ENCODE assay signal across 2 worm cellular contexts in the genomic region with DNA sequence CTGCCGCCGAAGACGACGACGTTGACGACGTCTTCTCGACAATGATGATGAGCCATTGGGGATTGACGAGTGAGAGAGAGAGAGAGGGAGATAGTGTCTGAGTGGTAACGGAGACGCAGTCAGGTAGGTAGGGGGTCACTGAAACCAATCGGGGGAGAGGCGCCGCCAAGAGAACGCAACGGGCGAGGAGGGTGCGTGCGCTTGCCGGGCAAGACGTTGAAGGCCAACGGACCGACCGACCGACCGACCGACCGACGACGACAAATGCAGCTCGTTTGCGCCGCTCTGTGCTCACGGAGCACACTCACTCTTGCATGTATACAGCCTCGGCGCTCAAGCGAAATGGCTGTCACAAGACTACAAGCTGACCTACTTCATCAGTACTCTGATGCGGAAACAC.
TF ChIP-seq lines count a peak whose summit lies in the region.

No protein-coding gene starts in this region.

TF ChIP-seq in whole organism, L4 larva, 104 proteins besides CTCF, POLR2A, EP300 and RAD21 (continued from another document):
- no peak for TF ChIP-seq lir-3 (tag; optimal IDR thresholded peaks at IDR 0.05; lab: Kevin White, UChicago)
- TF ChIP-seq spr-3 (GFP tag; optimal IDR thresholded peaks at IDR 0.05; lab: Kevin White, UChicago): no peak
- TF ChIP-seq F37D6.2 (tag; optimal IDR thresholded peaks at IDR 0.05; lab: Kevin White, UChicago): no peak
- no peak for TF ChIP-seq R02D3.7 (tag; optimal IDR thresholded peaks at IDR 0.05; lab: Kevin White, UChicago)
- TF ChIP-seq nhr-77 (tag; optimal IDR thresholded peaks at IDR 0.05; lab: Kevin White, UChicago): no peak
- no peak for TF ChIP-seq dmd-8 (GFP tag; IDR thresholded peaks at IDR 0.05; lab: Robert Waterston, UW)
- TF ChIP-seq spr-1 (tag; optimal IDR thresholded peaks at IDR 0.05; lab: Kevin White, UChicago): no peak
- no peak for TF ChIP-seq sdz-12 (GFP tag; optimal IDR thresholded peaks at IDR 0.05; lab: Kevin White, UChicago)
- TF ChIP-seq ceh-20 (GFP tag; IDR thresholded peaks at IDR 0.05; lab: Robert Waterston, UW): no peak
- no peak for TF ChIP-seq daf-19 (GFP tag; conservative IDR thresholded peaks at IDR 0.05; lab: Robert Waterston, UW)
- TF ChIP-seq ceh-44 (GFP tag; IDR thresholded peaks at IDR 0.05; lab: Robert Waterston, UW): no peak
- peak in 1 of 2 experiments; percentile 29 for TF ChIP-seq hif-1 (tag; optimal IDR thresholded peaks at IDR 0.05; lab: Kevin White, UChicago)
- TF ChIP-seq Y105C5A.15 (GFP tag; IDR thresholded peaks at IDR 0.05; lab: Robert Waterston, UW): no peak
- peak; percentile 44 for TF ChIP-seq hlh-11 (tag; optimal IDR thresholded peaks at IDR 0.05; lab: Kevin White, UChicago)
- TF ChIP-seq ceh-28 (tag; optimal IDR thresholded peaks at IDR 0.05; lab: Kevin White, UChicago): no peak
- TF ChIP-seq madf-5 (GFP tag; IDR thresholded peaks at IDR 0.05; lab: Robert Waterston, UW): no peak
- 0 out of 2 replicates have a peak, but pooled peaks have one; percentile 50 for TF ChIP-seq F44E2.7 (GFP tag; IDR thresholded peaks at IDR 0.05; lab: Robert Waterston, UW)
- TF ChIP-seq php-3 (GFP tag; IDR thresholded peaks at IDR 0.05; lab: Robert Waterston, UW): no peak
- TF ChIP-seq unc-39 (tag; optimal IDR thresholded peaks at IDR 0.05; lab: Kevin White, UChicago): no peak
- peak; percentile 56 for TF ChIP-seq hmg-1.1 (GFP tag; IDR thresholded peaks at IDR 0.05; lab: Robert Waterston, UW)
- TF ChIP-seq attf-4 (tag; optimal IDR thresholded peaks at IDR 0.05; lab: Kevin White, UChicago): no peak
- peak; percentile 1 for TF ChIP-seq mep-1 (tag; optimal IDR thresholded peaks at IDR 0.05; lab: Kevin White, UChicago)
- TF ChIP-seq zip-11 (GFP tag; IDR thresholded peaks at IDR 0.05; lab: Robert Waterston, UW): no peak
- TF ChIP-seq lin-38 (GFP tag; IDR thresholded peaks at IDR 0.05; lab: Robert Waterston, UW): 0 out of 2 replicates have a peak, but pooled peaks have one; percentile 5
- peak; percentile 77 for TF ChIP-seq egl-43 (GFP tag; IDR thresholded peaks at IDR 0.05; lab: Robert Waterston, UW)
- TF ChIP-seq mxl-3 (GFP tag; optimal IDR thresholded peaks at IDR 0.05; lab: Kevin White, UChicago): peak; percentile 47
- no peak for TF ChIP-seq ama-1 (optimal IDR thresholded peaks at IDR 0.05; lab: Kevin White, UChicago)
- peak in 1 of 2 experiments; percentile 15 for TF ChIP-seq unc-62 (GFP tag; optimal IDR thresholded peaks at IDR 0.05 in 1 of 2; lab: Kevin White, UChicago)
- TF ChIP-seq unc-62 (tag; optimal IDR thresholded peaks at IDR 0.05; lab: Kevin White, UChicago): no peak
- TF ChIP-seq gei-8 (GFP tag; optimal IDR thresholded peaks at IDR 0.05; lab: Kevin White, UChicago): no peak
- TF ChIP-seq mxl-2 (GFP tag; conservative IDR thresholded peaks at IDR 0.05; lab: Robert Waterston, UW): no peak
- TF ChIP-seq pha-4 (GFP tag; IDR thresholded peaks at IDR 0.05; lab: Robert Waterston, UW): no peak
- no peak for TF ChIP-seq pha-4 (tag; optimal IDR thresholded peaks at IDR 0.05; lab: Kevin White, UChicago)
- no peak for TF ChIP-seq saeg-2 (GFP tag; IDR thresholded peaks at IDR 0.05; lab: Robert Waterston, UW)
- TF ChIP-seq dpl-1 (GFP tag; optimal IDR thresholded peaks at IDR 0.05; lab: Kevin White, UChicago): no peak
TF ChIP-seq in whole organism, L4 larva: peak in this region for 18.

TF ChIP-seq in whole organism, late embryonic, 69 proteins besides CTCF, POLR2A, EP300 and RAD21 (continued from another document):
- no peak for TF ChIP-seq pha-4 (tag; optimal IDR thresholded peaks at IDR 0.05; lab: Kevin White, UChicago)
- TF ChIP-seq hlh-30 (tag; optimal IDR thresholded peaks at IDR 0.05; lab: Kevin White, UChicago; ENCODE audit: insufficient read depth): no peak
- peak; percentile 50 for TF ChIP-seq hlh-6 (tag; optimal IDR thresholded peaks at IDR 0.05; lab: Kevin White, UChicago)
- TF ChIP-seq ceh-19 (GFP tag; optimal IDR thresholded peaks at IDR 0.05; lab: Kevin White, UChicago): peak; percentile 55
- TF ChIP-seq ceh-6 (GFP tag; optimal IDR thresholded peaks at IDR 0.05; lab: Kevin White, UChicago): no peak
- TF ChIP-seq ceh-45 (GFP tag; IDR thresholded peaks at IDR 0.05; lab: Robert Waterston, UW): no peak
- TF ChIP-seq zip-5 (tag; optimal IDR thresholded peaks at IDR 0.05; lab: Kevin White, UChicago): no peak
- no peak for TF ChIP-seq F13H6.1 (tag; optimal IDR thresholded peaks at IDR 0.05; lab: Kevin White, UChicago)
- TF ChIP-seq ref-2 (tag; optimal IDR thresholded peaks at IDR 0.05; lab: Kevin White, UChicago): peak; percentile 13
- no peak for TF ChIP-seq unc-86 (tag; optimal IDR thresholded peaks at IDR 0.05; lab: Kevin White, UChicago)
- peak; percentile 15 for TF ChIP-seq ceh-34 (tag; optimal IDR thresholded peaks at IDR 0.05; lab: Kevin White, UChicago)
- no peak for TF ChIP-seq C38D4.7 (GFP tag; optimal IDR thresholded peaks at IDR 0.05; lab: Kevin White, UChicago)
- TF ChIP-seq pag-3 (tag; optimal IDR thresholded peaks at IDR 0.05; lab: Kevin White, UChicago; ENCODE audit: borderline replicate concordance): no peak
- no peak for TF ChIP-seq ceh-30 (tag; optimal IDR thresholded peaks at IDR 0.05; lab: Kevin White, UChicago)
- no peak for TF ChIP-seq fkh-6 (tag; optimal IDR thresholded peaks at IDR 0.05; lab: Kevin White, UChicago)
- TF ChIP-seq ttx-3 (tag; optimal IDR thresholded peaks at IDR 0.05; lab: Kevin White, UChicago): no peak
- no peak for TF ChIP-seq elt-2 (tag; optimal IDR thresholded peaks at IDR 0.05; lab: Kevin White, UChicago)
- TF ChIP-seq tbx-2 (tag; optimal IDR thresholded peaks at IDR 0.05; lab: Kevin White, UChicago): peak; percentile 28
